Worm (Caenorhabditis elegans) whole organism, L4 larva: ENCODE data around the gene sumv-1.

ENCODE experiments used
- D1046.2 ChIP-seq: fragments of 200-800 bp; sonication (Bioruptor generic); IDR thresholded peaks from 2 replicates; pipeline ENCODE4 v1.3.6; 2022; ENCODE audit warnings: missing genetic modification characterization, missing compliant biosample characterization
- F10B5.3 ChIP-seq: sonication (generic microtip); optimal IDR thresholded peaks from 2 replicates; lab custom pipeline; 2016; ENCODE audit warnings: mild to moderate bottlenecking, missing genetic modification characterization, missing compliant biosample characterization
- F26F4.8 ChIP-seq: fragments of 200-800 bp; sonication (Bioruptor generic); conservative IDR thresholded peaks from 2 replicates; pipeline ENCODE4 v1.3.6; 2022; ENCODE audit warnings: missing genetic modification characterization, missing compliant biosample characterization
- F49E8.2 ChIP-seq: sonication (generic microtip); optimal IDR thresholded peaks from 2 replicates; lab custom pipeline; 2016; ENCODE audit warnings: missing compliant biosample characterization, mild to moderate bottlenecking, missing genetic modification characterization, borderline replicate concordance
- T20F7.1 ChIP-seq: fragments of 200-800 bp; sonication (Bioruptor generic); optimal IDR thresholded peaks from 2 replicates; lab custom pipeline; 2018; ENCODE audit warnings: mild to moderate bottlenecking, missing genetic modification characterization, missing compliant biosample characterization
- ZK337.2 ChIP-seq: fragments of 200-800 bp; sonication (Bioruptor generic); IDR thresholded peaks from 2 replicates; pipeline ENCODE4 v1.3.6; 2022; ENCODE audit warnings: missing genetic modification reagents, missing genetic modification characterization, missing compliant biosample characterization
- ZK546.5 ChIP-seq, 2 experiments: sonication (generic microtip); optimal IDR thresholded peaks; 2 replicates each; lab custom pipeline; 2017; ENCODE audit warnings: missing biosample characterization in 2 of 2, missing genetic modification characterization in 2 of 2
- arid-1 ChIP-seq: fragments of 200-800 bp; sonication (Bioruptor generic); conservative IDR thresholded peaks from 2 replicates; pipeline ENCODE4 v1.3.6; 2022; ENCODE audit warnings: missing genetic modification reagents, missing genetic modification characterization, missing compliant biosample characterization
- attf-4 ChIP-seq: sonication (generic microtip); optimal IDR thresholded peaks from 3 replicates; lab custom pipeline; 2017; ENCODE audit warnings: missing biosample characterization, missing genetic modification characterization
- ceh-20 ChIP-seq: fragments of 200-800 bp; sonication (Bioruptor generic); IDR thresholded peaks from 2 replicates; pipeline ENCODE4 v1.3.6; 2022; ENCODE audit warnings: missing genetic modification reagents, missing genetic modification characterization, missing compliant biosample characterization
- ceh-62 ChIP-seq: sonication (generic microtip); optimal IDR thresholded peaks from 2 replicates; lab custom pipeline; 2017; ENCODE audit warnings: missing biosample characterization, missing genetic modification characterization
- ceh-82 ChIP-seq: sonication (generic microtip); optimal IDR thresholded peaks from 2 replicates; lab custom pipeline; 2017; ENCODE audit warnings: missing biosample characterization, missing genetic modification characterization
- cey-2 ChIP-seq: sonication (generic microtip); optimal IDR thresholded peaks from 3 replicates; lab custom pipeline; 2017; ENCODE audit warnings: missing genetic modification characterization, mild to moderate bottlenecking, missing compliant biosample characterization, antibody characterized with exemption, borderline replicate concordance; ENCODE audit not compliant: insufficient read depth
- daf-16 ChIP-seq, 3 experiments: sonication (generic microtip); optimal IDR thresholded peaks; 2 replicates each; lab custom pipeline; 2016 to 2017; ENCODE audit warnings: missing genetic modification characterization in 3 of 3, missing genetic modification reagents in 3 of 3, mild to moderate bottlenecking in 2 of 3, missing compliant biosample characterization in 2 of 3, missing biosample characterization in 1 of 3, moderate library complexity in 1 of 3
- dve-1 ChIP-seq: sonication (generic microtip); optimal IDR thresholded peaks from 2 replicates; lab custom pipeline; 2017; ENCODE audit warnings: antibody characterized with exemption, mild to moderate bottlenecking, missing genetic modification characterization, missing compliant biosample characterization; ENCODE audit not compliant: insufficient read depth
- egl-43 ChIP-seq: fragments of 200-800 bp; sonication (Bioruptor generic); IDR thresholded peaks from 2 replicates; pipeline ENCODE4 v1.3.6; 2022; ENCODE audit warnings: missing genetic modification reagents, missing genetic modification characterization, missing compliant biosample characterization
- hif-1 ChIP-seq, 2 experiments: sonication (generic microtip); optimal IDR thresholded peaks; 2 replicates each; lab custom pipeline; 2016 to 2017; ENCODE audit warnings: missing compliant biosample characterization in 2 of 2, missing genetic modification characterization in 2 of 2, missing genetic modification reagents in 2 of 2, missing genotype in 2 of 2, mild to moderate bottlenecking in 1 of 2
- hlh-11 ChIP-seq: fragments of 200-800 bp; sonication (Bioruptor generic); optimal IDR thresholded peaks from 2 replicates; lab custom pipeline; 2018; ENCODE audit warnings: mild to moderate bottlenecking, missing genetic modification characterization, missing compliant biosample characterization
- hlh-30 ChIP-seq: sonication (generic microtip); optimal IDR thresholded peaks from 2 replicates; lab custom pipeline; 2017; ENCODE audit warnings: antibody characterized with exemption, mild to moderate bottlenecking, missing genetic modification characterization, missing compliant biosample characterization; ENCODE audit not compliant: insufficient read depth
- lsy-2 ChIP-seq, 2 experiments: fragments of 150-350 bp in 1 of 2; sonication (generic microtip) in 1 of 2; optimal IDR thresholded peaks; 2 replicates each; lab custom pipeline; 2014 to 2017; ENCODE audit warnings: missing biosample characterization in 2 of 2, missing genetic modification characterization in 2 of 2
- madf-5 ChIP-seq, 2 experiments: fragments of 200-800 bp; sonication (Bioruptor generic); IDR thresholded peaks; 2 replicates each; pipeline ENCODE4 v1.3.6; 2022; ENCODE audit warnings: missing compliant biosample characterization in 2 of 2, missing genetic modification characterization in 2 of 2
- mdl-1 ChIP-seq, 2 experiments: fragments of 150-350 bp in 1 of 2; sonication (generic microtip) in 1 of 2; optimal IDR thresholded peaks; 2 replicates each; lab custom pipeline; 2014 to 2017; ENCODE audit warnings: missing biosample characterization in 2 of 2, missing genetic modification characterization in 2 of 2
- mdt-29 ChIP-seq: fragments of 200-800 bp; sonication (Bioruptor generic); IDR thresholded peaks from 2 replicates; pipeline ENCODE4 v1.3.6; 2022; ENCODE audit warnings: missing genetic modification reagents, missing genetic modification characterization, missing compliant biosample characterization
- nhr-25 ChIP-seq: sonication (generic microtip); optimal IDR thresholded peaks from 2 replicates; lab custom pipeline; 2017; ENCODE audit warnings: missing genetic modification characterization, mild to moderate bottlenecking, missing compliant biosample characterization, antibody characterized with exemption, moderate library complexity, borderline replicate concordance; ENCODE audit not compliant: insufficient read depth
- nhr-28 ChIP-seq: fragments of 150-350 bp; optimal IDR thresholded peaks from 2 replicates; lab custom pipeline; 2014; ENCODE audit warnings: missing biosample characterization, missing genetic modification characterization
- nhr-42 ChIP-seq: fragments of 200-800 bp; sonication (Bioruptor generic); IDR thresholded peaks from 2 replicates; pipeline ENCODE4 v1.3.6; 2022; ENCODE audit warnings: missing genetic modification characterization, missing compliant biosample characterization
- nhr-76 ChIP-seq: fragments of 150-350 bp; optimal IDR thresholded peaks from 2 replicates; lab custom pipeline; 2014; ENCODE audit warnings: missing biosample characterization, missing genetic modification characterization
- php-3 ChIP-seq: fragments of 200-800 bp; sonication (Bioruptor generic); IDR thresholded peaks from 2 replicates; pipeline ENCODE4 v1.3.6; 2022; ENCODE audit warnings: missing genetic modification reagents, missing genetic modification characterization, missing compliant biosample characterization
- pqm-1 ChIP-seq: sonication (generic microtip); optimal IDR thresholded peaks from 2 replicates; lab custom pipeline; 2017; ENCODE audit warnings: missing biosample characterization, missing genetic modification characterization
- sdz-12 ChIP-seq: fragments of 200-800 bp; sonication (Bioruptor generic); optimal IDR thresholded peaks from 2 replicates; lab custom pipeline; 2018; ENCODE audit warnings: mild to moderate bottlenecking, missing genetic modification characterization, missing compliant biosample characterization
- skn-1 ChIP-seq: fragments of 150-350 bp; optimal IDR thresholded peaks from 2 replicates; lab custom pipeline; 2014; ENCODE audit warnings: missing biosample characterization, missing genetic modification characterization
- unc-39 ChIP-seq: sonication (generic microtip); optimal IDR thresholded peaks from 2 replicates; lab custom pipeline; 2017; ENCODE audit warnings: missing biosample characterization, missing genetic modification characterization
- unc-62 ChIP-seq, 3 experiments: fragments of 150-350 bp in 1 of 3; sonication (generic microtip); optimal IDR thresholded peaks in 2 of 3; peaks in 1 of 3; 1 replicate in 1 of 3; 2 replicates in 2 of 3; lab custom pipeline; 2014 to 2017; ENCODE audit warnings: missing biosample characterization in 3 of 3, missing genetic modification characterization in 3 of 3, missing genetic modification reagents in 3 of 3, missing genotype in 1 of 3
- ztf-7 ChIP-seq: fragments of 150-350 bp; optimal IDR thresholded peaks from 2 replicates; lab custom pipeline; 2014; ENCODE audit warnings: missing biosample characterization, missing genetic modification characterization

sumv-1 gene

ce11 chrIII:5267217-5267906 lies 13.4 kb upstream of the sumv-1 start, which contains the start of gene ZC395.5 (continued):
- TF ChIP-seq lsy-2 (tag; optimal IDR thresholded peaks at IDR 0.05; lab: Kevin White, UChicago) (no peak), sdz-12 (GFP tag; lab: Kevin White, UChicago) (no peak), unc-62 (GFP tag; optimal IDR thresholded peaks at IDR 0.05 in 1 of 2; lab: Kevin White, UChicago) (peak in 1 of 2 experiments; percentile 86), unc-62 (tag; optimal IDR thresholded peaks at IDR 0.05; lab: Kevin White, UChicago) (no peak), nhr-25 (tag; lab: Kevin White, UChicago) (no peak), ceh-82 (tag; lab: Kevin White, UChicago) (no peak), attf-4 (tag; lab: Kevin White, UChicago) (no peak), daf-16 (GFP tag; optimal IDR thresholded peaks at IDR 0.05; lab: Kevin White, UChicago) (no peak), daf-16 (tag; optimal IDR thresholded peaks at IDR 0.05; lab: Kevin White, UChicago) (peak; percentile 96), ceh-62 (tag; lab: Kevin White, UChicago) (no peak), hlh-30 (tag; lab: Kevin White, UChicago) (no peak), nhr-28 (tag; lab: Kevin White, UChicago) (peak; percentile 12), F26F4.8 (GFP tag; lab: Robert Waterston, UW) (no peak), ZK337.2 (no peak), arid-1 (GFP tag; lab: Robert Waterston, UW) (no peak), T20F7.1 (GFP tag; lab: Kevin White, UChicago) (peak; percentile 10), D1046.2 (GFP tag; lab: Robert Waterston, UW) (no peak), dve-1 (tag; lab: Kevin White, UChicago) (peak; percentile 81), nhr-76 (no peak), egl-43 (GFP tag; lab: Robert Waterston, UW) (no peak), ztf-7 (tag; lab: Kevin White, UChicago) (no peak), php-3 (GFP tag; lab: Robert Waterston, UW) (0 out of 2 replicates have a peak, but pooled peaks have one; percentile 44), skn-1 (tag; lab: Kevin White, UChicago) (no peak), nhr-42 (GFP tag; lab: Robert Waterston, UW) (no peak)

- TF ChIP-seq ceh-20 (GFP tag; lab: Robert Waterston, UW) (no peak), unc-62 (GFP tag; optimal IDR thresholded peaks at IDR 0.05 in 1 of 2; lab: Kevin White, UChicago) (peak in 1 of 2 experiments; percentile 17), unc-62 (tag; optimal IDR thresholded peaks at IDR 0.05; lab: Kevin White, UChicago) (no peak)
Observed at ce11 chrIII:5264813-5265212, 10.8 kb upstream of the sumv-1 start, which contains the start of gene gro-1. TSS of gene gro-1 (plus strand) at chrIII:5265113.

ce11 chrIII:5263299-5263993 lies 9.5 kb upstream of the sumv-1 start, which contains the start of the genes C34E10.9 and hap-1:
TSS of gene C34E10.9 (minus strand) at chrIII:5263399.
TSS of gene hap-1 (plus strand) at chrIII:5263943.
- TF ChIP-seq mdt-29 (GFP tag; lab: Robert Waterston, UW) (no peak), mdl-1 (tag; optimal IDR thresholded peaks at IDR 0.05; lab: Kevin White, UChicago) (no peak), hif-1 (tag; optimal IDR thresholded peaks at IDR 0.05; lab: Kevin White, UChicago) (no peak), ceh-82 (tag; lab: Kevin White, UChicago) (no peak), pqm-1 (tag; lab: Kevin White, UChicago) (no peak), ZK546.5 (tag; optimal IDR thresholded peaks at IDR 0.05; lab: Kevin White, UChicago) (no peak), unc-39 (tag; lab: Kevin White, UChicago) (no peak), F10B5.3 (tag; lab: Kevin White, UChicago) (no peak), nhr-25 (tag; lab: Kevin White, UChicago) (no peak), F49E8.2 (tag; lab: Kevin White, UChicago) (no peak), madf-5 (GFP tag; IDR thresholded peaks at IDR 0.05; lab: Robert Waterston, UW) (no peak), cey-2 (tag; lab: Kevin White, UChicago) (no peak), hlh-11 (tag; lab: Kevin White, UChicago) (no peak)
- TF ChIP-seq, all 104 proteins: peak for 0
